Worm (Caenorhabditis elegans) whole organism, L3 larva: ENCODE measurements around the gene ttr-8.

Source experiments
- R02D3.7 ChIP-seq: fragments of 150-350 bp; optimal IDR thresholded peaks from 2 replicates; lab custom pipeline; 2014; ENCODE audit warnings: missing biosample characterization, missing genetic modification characterization
- ZK546.5 ChIP-seq: sonication (generic microtip); optimal IDR thresholded peaks from 2 replicates; lab custom pipeline; 2017; ENCODE audit warnings: missing biosample characterization, missing genetic modification characterization
- aly-2 ChIP-seq: fragments of 150-350 bp; optimal IDR thresholded peaks from 2 replicates; lab custom pipeline; 2014; ENCODE audit warnings: missing biosample characterization, missing genetic modification characterization
- ama-1 ChIP-seq: fragments of 150-350 bp; optimal IDR thresholded peaks from 2 replicates; lab custom pipeline; 2018
- ceh-16 ChIP-seq: sonication (generic microtip); optimal IDR thresholded peaks from 2 replicates; lab custom pipeline; 2017; ENCODE audit warnings: missing biosample characterization, missing genetic modification characterization
- ceh-28 ChIP-seq: fragments of 150-350 bp; optimal IDR thresholded peaks from 2 replicates; lab custom pipeline; 2014; ENCODE audit warnings: missing biosample characterization, missing genetic modification reagents, missing genetic modification characterization
- ceh-9 ChIP-seq: sonication (generic microtip); optimal IDR thresholded peaks from 2 replicates; lab custom pipeline; 2018; ENCODE audit warnings: missing biosample characterization, missing genetic modification characterization
- daf-12 ChIP-seq: fragments of 150-350 bp; optimal IDR thresholded peaks from 2 replicates; lab custom pipeline; 2014; ENCODE audit warnings: missing biosample characterization, missing genetic modification reagents, missing genetic modification characterization
- egl-27 ChIP-seq: sonication (generic microtip); optimal IDR thresholded peaks from 4 replicates; lab custom pipeline; 2017; ENCODE audit warnings: missing biosample characterization, missing genetic modification reagents, missing genetic modification characterization
- egl-5 ChIP-seq: fragments of 150-350 bp; optimal IDR thresholded peaks from 2 replicates; lab custom pipeline; 2017; ENCODE audit warnings: missing biosample characterization, missing genetic modification reagents, missing genetic modification characterization, inconsistent platforms
- elt-1 ChIP-seq: fragments of 150-350 bp; optimal IDR thresholded peaks from 2 replicates; lab custom pipeline; 2014; ENCODE audit warnings: missing biosample characterization, missing genetic modification characterization
- elt-2 ChIP-seq: sonication (generic microtip); optimal IDR thresholded peaks from 2 replicates; lab custom pipeline; 2016; ENCODE audit warnings: missing genetic modification reagents, mild to moderate bottlenecking, missing genetic modification characterization, missing compliant biosample characterization
- elt-3 ChIP-seq, 3 experiments: fragments of 150-350 bp in 1 of 3; sonication (generic microtip) in 2 of 3; optimal IDR thresholded peaks; 2 replicates in 2 of 3; 4 replicates in 1 of 3; lab custom pipeline; 2014 to 2017; ENCODE audit warnings: missing biosample characterization in 3 of 3, missing genetic modification characterization in 3 of 3
- eor-1 ChIP-seq, 2 experiments: fragments of 150-350 bp; optimal IDR thresholded peaks; 2 replicates each; lab custom pipeline; 2014 to 2018; ENCODE audit warnings: missing biosample characterization in 2 of 2, missing genetic modification characterization in 2 of 2
- fkh-2 ChIP-seq: fragments of 150-350 bp; optimal IDR thresholded peaks from 2 replicates; lab custom pipeline; 2014; ENCODE audit warnings: missing biosample characterization, missing genetic modification reagents, missing genetic modification characterization
- fos-1 ChIP-seq: fragments of 150-350 bp; optimal IDR thresholded peaks from 2 replicates; lab custom pipeline; 2014; ENCODE audit warnings: missing biosample characterization, missing genetic modification characterization
- hmg-11 ChIP-seq: sonication (generic microtip); optimal IDR thresholded peaks from 2 replicates; lab custom pipeline; 2016; ENCODE audit warnings: missing genetic modification characterization, missing compliant biosample characterization
- jun-1 ChIP-seq: fragments of 150-350 bp; optimal IDR thresholded peaks from 2 replicates; lab custom pipeline; 2014; ENCODE audit warnings: missing biosample characterization, missing genetic modification reagents, missing genetic modification characterization
- lin-15B ChIP-seq: fragments of 150-350 bp; optimal IDR thresholded peaks from 2 replicates; lab custom pipeline; 2014; ENCODE audit warnings: missing biosample characterization, missing genetic modification characterization
- lin-39 ChIP-seq: fragments of 150-350 bp; optimal IDR thresholded peaks from 2 replicates; lab custom pipeline; 2018; ENCODE audit warnings: missing biosample characterization, missing genetic modification reagents, missing genetic modification characterization
- lsy-12 ChIP-seq: sonication (generic microtip); optimal IDR thresholded peaks from 2 replicates; lab custom pipeline; 2016; ENCODE audit warnings: mild to moderate bottlenecking, missing genetic modification characterization, missing compliant biosample characterization
- mdl-1 ChIP-seq: fragments of 150-350 bp; optimal IDR thresholded peaks from 2 replicates; lab custom pipeline; 2014; ENCODE audit warnings: missing biosample characterization, missing genetic modification characterization
- nfya-1 ChIP-seq: sonication (generic microtip); optimal IDR thresholded peaks from 2 replicates; lab custom pipeline; 2017; ENCODE audit warnings: missing genetic modification characterization, mild to moderate bottlenecking, missing compliant biosample characterization, antibody characterized with exemption, moderate library complexity; ENCODE audit not compliant: insufficient read depth
- nhr-12 ChIP-seq: fragments of 150-350 bp; optimal IDR thresholded peaks from 2 replicates; lab custom pipeline; 2014; ENCODE audit warnings: missing biosample characterization, missing genetic modification characterization
- nhr-237 ChIP-seq: fragments of 150-350 bp; optimal IDR thresholded peaks from 2 replicates; lab custom pipeline; 2014; ENCODE audit warnings: missing biosample characterization, missing genetic modification characterization
- nhr-25 ChIP-seq: sonication (generic microtip); optimal IDR thresholded peaks from 2 replicates; lab custom pipeline; 2017; ENCODE audit warnings: missing biosample characterization, missing genetic modification characterization
- nhr-28 ChIP-seq: fragments of 150-350 bp; optimal IDR thresholded peaks from 2 replicates; lab custom pipeline; 2014; ENCODE audit warnings: missing biosample characterization, missing genetic modification characterization
- nhr-43 ChIP-seq: sonication (generic microtip); optimal IDR thresholded peaks from 2 replicates; lab custom pipeline; 2016; ENCODE audit warnings: mild to moderate bottlenecking, missing genetic modification characterization, missing compliant biosample characterization; ENCODE audit not compliant: poor library complexity, severe bottlenecking
- nhr-67 ChIP-seq: fragments of 150-350 bp; optimal IDR thresholded peaks from 2 replicates; lab custom pipeline; 2014; ENCODE audit warnings: missing biosample characterization, missing genetic modification characterization
- nhr-77 ChIP-seq: fragments of 150-350 bp; optimal IDR thresholded peaks from 2 replicates; lab custom pipeline; 2014; ENCODE audit warnings: missing biosample characterization, missing genetic modification characterization
- pqm-1 ChIP-seq: fragments of 150-350 bp; optimal IDR thresholded peaks from 2 replicates; lab custom pipeline; 2017; ENCODE audit warnings: missing biosample characterization, missing genetic modification characterization, inconsistent platforms
- sea-2 ChIP-seq: fragments of 150-350 bp; sonication (generic microtip); optimal IDR thresholded peaks from 4 replicates; lab custom pipeline; 2014; ENCODE audit warnings: missing biosample characterization, missing genetic modification reagents, missing genetic modification characterization
- snpc-4 ChIP-seq: fragments of 150-350 bp; optimal IDR thresholded peaks from 2 replicates; lab custom pipeline; 2014; ENCODE audit warnings: missing biosample characterization, missing genetic modification characterization
- tbx-2 ChIP-seq: sonication (generic microtip); optimal IDR thresholded peaks from 2 replicates; lab custom pipeline; 2016; ENCODE audit warnings: mild to moderate bottlenecking, missing genetic modification characterization, missing compliant biosample characterization
- unc-39 ChIP-seq: sonication (generic microtip); optimal IDR thresholded peaks from 4 replicates; lab custom pipeline; 2017; ENCODE audit warnings: missing biosample characterization, missing genetic modification characterization
- unc-62 ChIP-seq: fragments of 150-350 bp; sonication (generic microtip); optimal IDR thresholded peaks from 4 replicates; lab custom pipeline; 2014; ENCODE audit warnings: missing biosample characterization, missing genetic modification reagents, missing genetic modification characterization
- zag-1 ChIP-seq: fragments of 150-350 bp; optimal IDR thresholded peaks from 2 replicates; lab custom pipeline; 2014; ENCODE audit warnings: missing biosample characterization, missing genetic modification characterization
- ztf-11 ChIP-seq: fragments of 150-350 bp; optimal IDR thresholded peaks from 2 replicates; lab custom pipeline; 2014; ENCODE audit warnings: missing biosample characterization, missing genetic modification characterization
- ztf-4 ChIP-seq: fragments of 150-350 bp; optimal IDR thresholded peaks from 2 replicates; lab custom pipeline; 2014; ENCODE audit warnings: missing biosample characterization, missing genetic modification characterization

Gene ttr-8

ce11 chrIII:7565247-7565646, at the start of gene ttr-8:
ttr-8 (minus strand) TSS chrIII:7565347.
- TF ChIP-seq jun-1 (tag; lab: Kevin White, UChicago) (no peak), fos-1 (tag; lab: Kevin White, UChicago) (no peak), mdl-1 (no peak), unc-62 (GFP tag; lab: Kevin White, UChicago) (no peak), daf-12 (tag; lab: Kevin White, UChicago) (no peak), R02D3.7 (tag; lab: Kevin White, UChicago) (no peak), ztf-11 (tag; lab: Kevin White, UChicago) (no peak), pqm-1 (tag; lab: Kevin White, UChicago) (no peak), zag-1 (tag; lab: Kevin White, UChicago) (no peak), egl-5 (no peak), lin-15B (no peak), nhr-28 (tag; lab: Kevin White, UChicago) (no peak), elt-1 (no peak), egl-27 (tag; lab: Kevin White, UChicago) (no peak), nhr-25 (tag; lab: Kevin White, UChicago) (no peak), hmg-11 (tag; lab: Kevin White, UChicago) (no peak), ama-1 (lab: Kevin White, UChicago) (no peak), nhr-43 (tag; lab: Kevin White, UChicago) (no peak), ztf-4 (tag; lab: Kevin White, UChicago) (no peak)

ce11 chrIII:7614530-7614929, 49.4 kb upstream of the ttr-8 start, which contains the start of gene T04A6.2:
T04A6.2 (plus strand) TSS chrIII:7614830.
- TF ChIP-seq nhr-25 (tag; lab: Kevin White, UChicago) (no peak), snpc-4 (no peak), nhr-12 (tag; lab: Kevin White, UChicago) (no peak), ceh-16 (no peak), lsy-12 (tag; lab: Kevin White, UChicago) (no peak), nhr-77 (no peak), jun-1 (tag; lab: Kevin White, UChicago) (no peak), nfya-1 (tag; lab: Kevin White, UChicago) (no peak), unc-39 (no peak), ztf-11 (tag; lab: Kevin White, UChicago) (no peak), mdl-1 (no peak), ZK546.5 (tag; lab: Kevin White, UChicago) (no peak), ama-1 (lab: Kevin White, UChicago) (no peak), nhr-67 (no peak), tbx-2 (tag; lab: Kevin White, UChicago) (no peak), egl-27 (tag; lab: Kevin White, UChicago) (no peak), lin-39 (tag; lab: Kevin White, UChicago) (no peak), aly-2 (tag; lab: Kevin White, UChicago) (no peak), R02D3.7 (tag; lab: Kevin White, UChicago) (no peak), pqm-1 (tag; lab: Kevin White, UChicago) (no peak)
- TF ChIP-seq, all 47 proteins: peak for 0

ce11 chrIII:7609168-7609567, 44.0 kb upstream of the ttr-8 start, which contains the start of gene nsph-4.3:
nsph-4.3 (minus strand) TSS chrIII:7609268.
- TF ChIP-seq eor-1 (tag; optimal IDR thresholded peaks at IDR 0.05; lab: Kevin White, UChicago) (no peak), fkh-2 (tag; lab: Kevin White, UChicago) (no peak), lin-15B (no peak), egl-5 (no peak), egl-27 (tag; lab: Kevin White, UChicago) (no peak), nhr-77 (no peak), sea-2 (GFP tag; lab: Kevin White, UChicago) (no peak), ama-1 (lab: Kevin White, UChicago) (no peak)

ce11 chrIII:7608223-7608622, 43.1 kb upstream of the ttr-8 start, which contains the start of gene T04A6.3:
T04A6.3 (minus strand) TSS chrIII:7608323.
- TF ChIP-seq nhr-43 (tag; lab: Kevin White, UChicago) (no peak), ceh-9 (tag; lab: Kevin White, UChicago) (no peak), sea-2 (GFP tag; lab: Kevin White, UChicago) (no peak), nhr-25 (tag; lab: Kevin White, UChicago) (no peak), nhr-77 (no peak), tbx-2 (tag; lab: Kevin White, UChicago) (no peak), elt-1 (no peak), ceh-16 (no peak), ceh-28 (no peak), elt-3 (tag; optimal IDR thresholded peaks at IDR 0.05; lab: Kevin White, UChicago) (no peak), nfya-1 (tag; lab: Kevin White, UChicago) (no peak), unc-39 (no peak), aly-2 (tag; lab: Kevin White, UChicago) (no peak), mdl-1 (no peak), fkh-2 (tag; lab: Kevin White, UChicago) (no peak), elt-2 (tag; lab: Kevin White, UChicago) (no peak), eor-1 (tag; optimal IDR thresholded peaks at IDR 0.05; lab: Kevin White, UChicago) (no peak), ztf-11 (tag; lab: Kevin White, UChicago) (no peak), nhr-237 (tag; lab: Kevin White, UChicago) (no peak)
